Fruit fly (Drosophila melanogaster) whole organism, embryonic: ENCODE results near the gene dgrn.
A peak's percentile ranks its signal among the peaks of the same experiment; 100 is the strongest.

Experiments
- Abd-B ChIP-seq: fragments of 200-800 bp; sonication (Bioruptor generic); optimal IDR thresholded peaks from 2 replicates; lab custom pipeline; 2018; ENCODE audit warnings: missing biosample characterization, mild to moderate bottlenecking, missing genetic modification characterization, moderate library complexity
- Asciz ChIP-seq: fragments of 200-800 bp; sonication (Bioruptor generic); optimal IDR thresholded peaks from 2 replicates; lab custom pipeline; 2017; ENCODE audit warnings: missing biosample characterization, mild to moderate bottlenecking, missing genetic modification characterization, missing genetic modification reagents
- CG10274 ChIP-seq: fragments of 200-800 bp; sonication (Bioruptor generic); optimal IDR thresholded peaks from 3 replicates; lab custom pipeline; 2017; ENCODE audit warnings: missing biosample characterization, mild to moderate bottlenecking, missing genetic modification characterization
- CG12236 ChIP-seq: fragments of 200-800 bp; sonication (Bioruptor generic); optimal IDR thresholded peaks from 2 replicates; lab custom pipeline; 2016; ENCODE audit warnings: missing biosample characterization, missing genetic modification characterization
- CG12659 ChIP-seq: fragments of 200-800 bp; sonication (Bioruptor generic); optimal IDR thresholded peaks from 3 replicates; lab custom pipeline; 2017; ENCODE audit warnings: mild to moderate bottlenecking, missing biosample characterization, missing genetic modification reagents, missing genetic modification characterization
- CG14050 ChIP-seq: fragments of 200-800 bp; sonication (Bioruptor generic); IDR thresholded peaks from 3 replicates; pipeline ENCODE4 v1.3.6; 2022; ENCODE audit warnings: missing biosample characterization, missing genetic modification characterization
- CG15011 ChIP-seq: fragments of 200-800 bp; sonication (Bioruptor generic); optimal IDR thresholded peaks from 3 replicates; lab custom pipeline; 2018; ENCODE audit warnings: missing biosample characterization, mild to moderate bottlenecking, missing genetic modification characterization
- CG16863 ChIP-seq: fragments of 200-800 bp; sonication (Bioruptor generic); optimal IDR thresholded peaks from 3 replicates; lab custom pipeline; 2016; ENCODE audit warnings: missing biosample characterization, missing genetic modification characterization
- CG17359 ChIP-seq: fragments of 200-800 bp; sonication (Bioruptor generic); optimal IDR thresholded peaks from 3 replicates; lab custom pipeline; 2018; ENCODE audit warnings: missing biosample characterization, mild to moderate bottlenecking, missing genetic modification characterization, moderate library complexity
- CG17385 ChIP-seq: fragments of 200-800 bp; sonication (Bioruptor generic); optimal IDR thresholded peaks from 3 replicates; lab custom pipeline; 2018; ENCODE audit warnings: missing biosample characterization, mild to moderate bottlenecking, missing genetic modification characterization
- CG31388 ChIP-seq: fragments of 200-800 bp; sonication (Bioruptor generic); optimal IDR thresholded peaks from 2 replicates; lab custom pipeline; 2016; ENCODE audit warnings: missing biosample characterization, missing genetic modification characterization
- CG33213 ChIP-seq: fragments of 200-800 bp; sonication (Bioruptor generic); optimal IDR thresholded peaks from 3 replicates; lab custom pipeline; 2016; ENCODE audit warnings: missing biosample characterization, missing genetic modification characterization
- CG3407 ChIP-seq: fragments of 200-800 bp; sonication (Bioruptor generic); optimal IDR thresholded peaks from 2 replicates; lab custom pipeline; 2018; ENCODE audit warnings: missing biosample characterization, mild to moderate bottlenecking, missing genetic modification characterization
- CG4328 ChIP-seq: fragments of 200-800 bp; sonication (Bioruptor generic); optimal IDR thresholded peaks from 3 replicates; lab custom pipeline; 2017; ENCODE audit warnings: missing biosample characterization, missing genetic modification reagents, missing genetic modification characterization
- CG5953 ChIP-seq: fragments of 200-800 bp; sonication (Bioruptor generic); IDR thresholded peaks from 2 replicates; pipeline ENCODE4 v1.3.6; 2022; ENCODE audit warnings: missing biosample characterization, missing genetic modification characterization
- CG7839 ChIP-seq: fragments of 200-800 bp; sonication (Bioruptor generic); optimal IDR thresholded peaks from 3 replicates; lab custom pipeline; 2018; ENCODE audit warnings: missing biosample characterization, mild to moderate bottlenecking, missing genetic modification characterization, moderate library complexity
- CG9797 ChIP-seq: fragments of 200-800 bp; sonication (Bioruptor generic); optimal IDR thresholded peaks from 3 replicates; lab custom pipeline; 2018; ENCODE audit warnings: missing biosample characterization, mild to moderate bottlenecking, missing genetic modification characterization
- CHES-1-like ChIP-seq: fragments of 200-800 bp; sonication (Bioruptor generic); optimal IDR thresholded peaks from 2 replicates; lab custom pipeline; 2016; ENCODE audit warnings: missing biosample characterization, missing genetic modification characterization
- Doc2 ChIP-seq: fragments of 200-800 bp; sonication (Bioruptor generic); IDR thresholded peaks from 2 replicates; pipeline ENCODE4 v1.3.6; 2022; ENCODE audit warnings: missing biosample characterization, missing genetic modification characterization
- Kr ChIP-seq: fragments of 200-800 bp; sonication (Bioruptor generic); optimal IDR thresholded peaks from 2 replicates; lab custom pipeline; 2017; ENCODE audit warnings: missing biosample characterization, mild to moderate bottlenecking, missing genetic modification characterization
- Lhr ChIP-seq: fragments of 200-800 bp; sonication (Bioruptor generic); optimal IDR thresholded peaks from 3 replicates; lab custom pipeline; 2017; ENCODE audit warnings: mild to moderate bottlenecking, missing biosample characterization, missing genetic modification reagents, missing genetic modification characterization
- Mes4 ChIP-seq: fragments of 200-800 bp; sonication (Bioruptor generic); optimal IDR thresholded peaks from 2 replicates; lab custom pipeline; 2016; ENCODE audit warnings: missing biosample characterization, missing genetic modification characterization
- NC2β ChIP-seq: fragments of 200-800 bp; sonication (Bioruptor generic); optimal IDR thresholded peaks from 2 replicates; lab custom pipeline; 2016; ENCODE audit warnings: missing biosample characterization, missing genetic modification characterization
- Nf-YA ChIP-seq: fragments of 200-800 bp; sonication (Bioruptor generic); IDR thresholded peaks from 2 replicates; pipeline ENCODE4 v1.3.6; 2022; ENCODE audit warnings: missing biosample characterization, missing genetic modification characterization
- Oaz ChIP-seq: fragments of 200-800 bp; sonication (Bioruptor generic); IDR thresholded peaks from 2 replicates; pipeline ENCODE4 v1.3.6; 2022; ENCODE audit warnings: missing biosample characterization, missing genetic modification characterization
- PHDP ChIP-seq: fragments of 200-800 bp; sonication (Bioruptor generic); optimal IDR thresholded peaks from 3 replicates; lab custom pipeline; 2018; ENCODE audit warnings: missing biosample characterization, mild to moderate bottlenecking, missing genetic modification characterization, moderate library complexity
- amos ChIP-seq: fragments of 200-800 bp; sonication (Bioruptor generic); IDR thresholded peaks from 2 replicates; pipeline ENCODE4 v1.3.6; 2022; ENCODE audit warnings: missing biosample characterization, missing genetic modification characterization; ENCODE audit not compliant: partially characterized antibody
- aop ChIP-seq: fragments of 200-800 bp; sonication (Bioruptor generic); IDR thresholded peaks from 2 replicates; pipeline ENCODE4 v1.3.6; 2022; ENCODE audit warnings: missing biosample characterization, missing genetic modification characterization
- br ChIP-seq: fragments of >200 bp; optimal IDR thresholded peaks from 2 replicates; lab custom pipeline; 2017
- chif ChIP-seq, 2 experiments: fragments of 200-800 bp; sonication (Bioruptor generic); optimal IDR thresholded peaks; 3 replicates each; lab custom pipeline; 2016; ENCODE audit warnings: missing biosample characterization in 2 of 2, missing genetic modification characterization in 2 of 2
- ci ChIP-seq: fragments of 200-800 bp; sonication (Bioruptor generic); IDR thresholded peaks from 3 replicates; pipeline ENCODE4 v1.3.6; 2022; ENCODE audit warnings: missing biosample characterization, missing genetic modification characterization
- dmrt99B ChIP-seq: fragments of 200-800 bp; sonication (Bioruptor generic); optimal IDR thresholded peaks from 2 replicates; lab custom pipeline; 2018; ENCODE audit warnings: missing biosample characterization, mild to moderate bottlenecking, missing genetic modification characterization, moderate library complexity
- exex ChIP-seq: fragments of 200-800 bp; sonication (Bioruptor generic); optimal IDR thresholded peaks from 4 replicates; lab custom pipeline; 2018; ENCODE audit warnings: missing biosample characterization, mild to moderate bottlenecking, missing genetic modification characterization, moderate library complexity
- fd64A ChIP-seq: fragments of 200-800 bp; sonication (Bioruptor generic); optimal IDR thresholded peaks from 3 replicates; lab custom pipeline; 2018; ENCODE audit warnings: missing biosample characterization, mild to moderate bottlenecking, missing genetic modification characterization
- gcm ChIP-seq: fragments of 200-800 bp; sonication (Bioruptor generic); optimal IDR thresholded peaks from 2 replicates; lab custom pipeline; 2019; ENCODE audit warnings: missing biosample characterization, mild to moderate bottlenecking, missing genetic modification characterization, moderate library complexity
- jumu ChIP-seq: fragments of 200-800 bp; sonication (Bioruptor generic); optimal IDR thresholded peaks from 3 replicates; lab custom pipeline; 2016; ENCODE audit warnings: missing biosample characterization, missing genetic modification characterization
- lola ChIP-seq, 3 experiments: fragments of >200 bp in 2 of 3; fragments of 200-800 bp in 1 of 3; sonication (Bioruptor generic) in 1 of 3; optimal IDR thresholded peaks; 2 replicates each; lab custom pipeline; 2017 to 2019; ENCODE audit warnings: missing biosample characterization in 3 of 3, missing genetic modification characterization in 3 of 3, mild to moderate bottlenecking in 1 of 3, moderate library complexity in 1 of 3
- mam ChIP-seq: fragments of 200-800 bp; sonication (Bioruptor generic); optimal IDR thresholded peaks from 3 replicates; lab custom pipeline; 2016; ENCODE audit warnings: missing biosample characterization, missing genetic modification characterization
- pita ChIP-seq: fragments of 200-800 bp; sonication (Bioruptor generic); optimal IDR thresholded peaks from 2 replicates; lab custom pipeline; 2017; ENCODE audit warnings: missing biosample characterization, mild to moderate bottlenecking, missing genetic modification characterization
- pzg ChIP-seq: fragments of 200-800 bp; sonication (Bioruptor generic); optimal IDR thresholded peaks from 3 replicates; lab custom pipeline; 2018; ENCODE audit warnings: missing biosample characterization, mild to moderate bottlenecking, missing genetic modification characterization, moderate library complexity
- row ChIP-seq: fragments of 200-800 bp; sonication (Bioruptor generic); IDR thresholded peaks from 3 replicates; pipeline ENCODE4 v1.3.6; 2022; ENCODE audit warnings: missing biosample characterization, missing genetic modification characterization
- scrt ChIP-seq: fragments of 200-800 bp; sonication (Bioruptor generic); optimal IDR thresholded peaks from 2 replicates; lab custom pipeline; 2018; ENCODE audit warnings: missing biosample characterization, mild to moderate bottlenecking, missing genetic modification characterization, moderate library complexity
- sd ChIP-seq: fragments of 200-800 bp; sonication (Bioruptor generic); optimal IDR thresholded peaks from 3 replicates; lab custom pipeline; 2018; ENCODE audit warnings: missing biosample characterization, mild to moderate bottlenecking, missing genetic modification characterization, moderate library complexity
- slbo ChIP-seq: fragments of 200-800 bp; sonication (Bioruptor generic); IDR thresholded peaks from 2 replicates; pipeline ENCODE4 v1.3.6; 2022; ENCODE audit warnings: missing biosample characterization, missing genetic modification characterization
- sqz ChIP-seq: fragments of 200-800 bp; sonication (Bioruptor generic); optimal IDR thresholded peaks from 3 replicates; lab custom pipeline; 2018; ENCODE audit warnings: missing biosample characterization, mild to moderate bottlenecking, missing genetic modification characterization
- sr ChIP-seq: fragments of 200-800 bp; sonication (Bioruptor generic); IDR thresholded peaks from 3 replicates; pipeline ENCODE4 v1.3.6; 2022; ENCODE audit warnings: missing biosample characterization, missing genetic modification characterization
- tgo ChIP-seq: fragments of 200-800 bp; sonication (Bioruptor generic); IDR thresholded peaks from 3 replicates; pipeline ENCODE4 v1.3.6; 2022; ENCODE audit warnings: missing biosample characterization, missing genetic modification characterization
- ttk ChIP-seq: fragments of 200-800 bp; sonication (Bioruptor generic); IDR thresholded peaks from 2 replicates; pipeline ENCODE4 v2.1.2; 2022; ENCODE audit warnings: missing biosample characterization, missing genetic modification characterization
- yki ChIP-seq: fragments of >200 bp; optimal IDR thresholded peaks from 3 replicates; lab custom pipeline; 2018

The dgrn gene

dm6 chr3R:5789025-5789953 is 35.1 kb upstream of the dgrn start, which contains the start of the genes Hat1 and Rpn5 (continued):
- TF ChIP-seq amos (GFP tag; lab: Robert Waterston, UW) = peak; percentile 68
- peak; percentile 69 for TF ChIP-seq CG7839 (tag; lab: Kevin White, UChicago)
- TF ChIP-seq exex = peak; percentile 32
- TF ChIP-seq yki (lab: Kevin White, UChicago) = no peak
- peak; percentile 89 to 90 for TF ChIP-seq chif (GFP tag; optimal IDR thresholded peaks at IDR 0.05; lab: Kevin White, UChicago)
- TF ChIP-seq CG16863 (GFP tag; lab: Kevin White, UChicago) = peak; percentile 92
- peak; percentile 45; the same call in 2 of the 3 replicates for TF ChIP-seq ci (GFP tag; lab: Robert Waterston, UW)
- TF ChIP-seq CG12659 = peak; percentile 87
- TF ChIP-seq PHDP = peak; percentile 66
- TF ChIP-seq lola (GFP tag; optimal IDR thresholded peaks at IDR 0.05; lab: Kevin White, UChicago) = peak in 1 of 3 experiments; percentile 81
- TF ChIP-seq Mes4 (GFP tag; lab: Kevin White, UChicago) = peak; percentile 83
- TF ChIP-seq CG17359 (tag; lab: Kevin White, UChicago) = peak; percentile 59
- peak; percentile 72 for TF ChIP-seq Lhr
- no peak for TF ChIP-seq Asciz
- no peak for TF ChIP-seq Kr (GFP tag; lab: Kevin White, UChicago)
- no peak for TF ChIP-seq aop (GFP tag; lab: Robert Waterston, UW)
- peak; percentile 69 for TF ChIP-seq CG12236 (GFP tag; lab: Kevin White, UChicago)
- TF ChIP-seq row (GFP tag; lab: Robert Waterston, UW) = peak; percentile 92
- TF ChIP-seq scrt (GFP tag; lab: Kevin White, UChicago) = peak; percentile 0
- TF ChIP-seq br = no peak
- TF ChIP-seq mam (GFP tag; lab: Kevin White, UChicago) = peak; percentile 95
- no peak for TF ChIP-seq sqz
- TF ChIP-seq gcm = peak; percentile 0
- no peak for TF ChIP-seq CG5953 (GFP tag; lab: Robert Waterston, UW)
- TF ChIP-seq dmrt99B = no peak
- no peak for TF ChIP-seq Nf-YA
- TF ChIP-seq CG17385 (GFP tag; lab: Kevin White, UChicago) = peak; percentile 66
- TF ChIP-seq NC2β (GFP tag; lab: Kevin White, UChicago) = peak; percentile 79
- peak; percentile 90 for TF ChIP-seq CHES-1-like (GFP tag; lab: Kevin White, UChicago)
- TF ChIP-seq CG14050 (GFP tag; lab: Robert Waterston, UW) = no peak; the same call in 2 of the 3 replicates
- TF ChIP-seq ttk (GFP tag; lab: Robert Waterston, UW) = peak; percentile 54; the same call in 1 of the 2 replicates
- peak; percentile 58 for TF ChIP-seq CG15011
- TF ChIP-seq Doc2 = no peak
- no peak for TF ChIP-seq fd64A (GFP tag; lab: Kevin White, UChicago)
- TF ChIP-seq CG9797 = peak; percentile 41
- TF ChIP-seq sd (tag; lab: Kevin White, UChicago) = no peak
- peak; percentile 78 for TF ChIP-seq slbo
- TF ChIP-seq CG3407 = peak; percentile 59
- peak; percentile 70 for TF ChIP-seq tgo (GFP tag; lab: Robert Waterston, UW)
- peak; percentile 56 for TF ChIP-seq CG31388
- no peak for TF ChIP-seq pita (GFP tag; lab: Kevin White, UChicago)
- TF ChIP-seq sr (GFP tag; lab: Robert Waterston, UW) = no peak
- TF ChIP-seq Oaz (GFP tag; lab: Robert Waterston, UW) = no peak
- peak; percentile 58 for TF ChIP-seq pzg (GFP tag; lab: Kevin White, UChicago)
- TF ChIP-seq Abd-B = peak; percentile 85
- TF ChIP-seq jumu = peak; percentile 87
- TF ChIP-seq CG10274 = peak; percentile 57
- TF ChIP-seq CG33213 (GFP tag; lab: Kevin White, UChicago) = peak; percentile 76
- peak; percentile 59 for TF ChIP-seq CG4328 (GFP tag; lab: Kevin White, UChicago)
